Worm (Caenorhabditis elegans): ENCODE data around the gene tth-1.
"Not testable (repeated sequence)": the region's sequence is repeated elsewhere in the genome, so short reads cannot be mapped to it uniquely, and the experiment has no call there.

The tth-1 gene

DNA sequence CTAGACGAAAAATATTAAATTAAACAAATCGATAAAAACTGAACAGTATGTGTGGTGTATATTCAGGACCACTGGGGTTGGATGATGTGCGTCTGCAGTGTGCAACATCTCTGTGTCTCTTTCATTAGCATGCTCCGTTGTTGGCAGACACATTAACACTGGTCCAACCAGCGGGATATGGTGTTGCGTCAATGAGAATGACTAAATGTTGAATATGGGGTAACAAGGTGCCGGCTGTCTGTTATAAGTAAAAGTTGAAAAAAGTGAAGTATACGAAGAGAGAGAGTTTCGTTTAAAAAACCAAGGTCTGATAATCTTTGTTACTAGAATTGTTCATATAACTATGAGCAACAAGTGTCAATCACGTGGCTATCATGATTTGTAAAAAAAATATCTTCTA, 6.7 kb downstream of the tth-1 start, which contains the start of gene ced-8:
TSS of gene ced-8 (minus strand) at position 101 of the 400 bp plus-strand sequence.
- TF ChIP-seq ceh-31 (tag; optimal IDR thresholded peaks at IDR 0.05): peak; percentile 31
- TF ChIP-seq pqm-1 (tag; optimal IDR thresholded peaks at IDR 0.05): no peak

DNA sequence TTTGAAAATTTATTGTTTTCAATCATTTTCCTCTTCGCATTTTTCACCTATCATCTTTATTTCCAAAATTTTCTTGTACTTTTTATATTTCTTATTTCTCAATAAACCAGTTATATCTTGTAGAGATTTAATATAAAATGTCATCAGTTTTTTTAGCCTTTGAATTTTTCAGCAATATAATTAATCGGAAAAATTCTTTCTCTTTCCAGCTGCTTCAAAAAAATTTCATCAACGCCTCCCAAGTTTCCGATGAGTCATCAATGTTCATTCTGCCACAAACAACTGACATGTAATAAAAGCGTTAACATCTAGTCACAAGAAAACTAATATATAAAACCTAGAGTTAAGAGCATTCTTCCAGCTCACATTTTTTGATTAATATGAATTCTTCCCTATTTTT, 10.4 kb downstream of the tth-1 start, which contains the start of gene F08F1.4:
TSS of gene F08F1.4 (plus strand) at position 301 of the 400 bp plus-strand sequence.
- no peak for TF ChIP-seq K09A11.1 (tag; optimal IDR thresholded peaks at IDR 0.05; ENCODE audit: insufficient read depth)
- TF ChIP-seq zip-5 (tag; optimal IDR thresholded peaks at IDR 0.05): no peak
- TF ChIP-seq pha-4 (tag; optimal IDR thresholded peaks at IDR 0.05): no peak
- no peak for TF ChIP-seq K02D7.2 (tag; optimal IDR thresholded peaks at IDR 0.05)
- TF ChIP-seq eyg-1 (tag; optimal IDR thresholded peaks at IDR 0.05): no peak
- no peak for TF ChIP-seq tbx-7 (tag; optimal IDR thresholded peaks at IDR 0.05)
- TF ChIP-seq ceh-30 (tag; optimal IDR thresholded peaks at IDR 0.05): no peak
- no peak for TF ChIP-seq che-1 (tag; optimal IDR thresholded peaks at IDR 0.05)
- TF ChIP-seq odd-2 (tag; optimal IDR thresholded peaks at IDR 0.05): no peak
- TF ChIP-seq fax-1 (tag; optimal IDR thresholded peaks at IDR 0.05): no peak
- TF ChIP-seq lim-6 (tag; optimal IDR thresholded peaks at IDR 0.05): no peak
- no peak for TF ChIP-seq C38D4.7 (GFP tag; optimal IDR thresholded peaks at IDR 0.05)

DNA sequence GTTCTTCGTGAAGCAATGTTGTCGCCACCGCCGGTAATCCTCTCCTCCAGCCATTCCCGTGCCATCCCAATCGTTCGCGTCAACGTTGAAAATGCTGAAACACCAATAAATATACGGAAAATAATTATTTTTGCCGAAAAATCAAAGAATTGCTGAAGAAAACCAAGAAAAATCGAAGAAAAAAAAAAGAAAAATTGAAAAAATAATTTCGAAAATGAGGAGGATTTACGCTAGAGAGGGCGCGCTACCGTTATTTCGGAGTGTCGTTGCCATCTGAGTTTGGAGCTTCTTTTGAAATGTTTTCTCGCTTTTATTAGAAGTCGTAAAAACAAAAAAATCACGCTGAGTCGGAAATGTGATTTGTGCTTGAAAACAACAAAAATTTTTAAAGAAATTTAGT, 12.8 kb downstream of the tth-1 start, which contains the start of gene F08F1.9:
TSS of gene F08F1.9 (minus strand) at position 101 of the 400 bp plus-strand sequence.
- not testable (repeated sequence) for TF ChIP-seq Y22D7AL.16 (tag; optimal IDR thresholded peaks at IDR 0.05); npax-4 (tag; optimal IDR thresholded peaks at IDR 0.05); hlh-30 (tag; optimal IDR thresholded peaks at IDR 0.05; ENCODE audit: insufficient read depth)

DNA sequence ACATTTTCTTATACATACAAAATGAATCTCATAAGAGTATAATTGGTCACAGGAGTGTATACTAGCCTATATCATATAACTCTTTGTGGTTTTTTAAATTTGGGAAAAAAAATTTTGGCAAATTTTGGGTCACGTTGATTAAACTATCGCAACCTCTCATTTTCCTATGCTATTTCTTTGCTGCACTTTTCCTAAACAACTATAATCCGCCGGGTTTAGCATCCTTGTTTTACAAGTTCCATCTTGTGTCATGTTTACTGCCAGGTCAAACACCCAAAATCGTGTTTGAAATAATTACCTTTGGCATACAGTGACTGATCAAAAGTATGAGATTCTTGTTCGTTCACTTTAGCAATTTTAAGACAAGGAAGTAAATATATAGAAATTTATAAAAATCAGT, 15.3 kb downstream of the tth-1 start, which contains the start of gene sulp-3:
TSS of gene sulp-3 (minus strand) at position 101 of the 400 bp plus-strand sequence.
- no peak for TF ChIP-seq hlh-6 (tag; optimal IDR thresholded peaks at IDR 0.05)
- TF ChIP-seq sdc-2 (tag; optimal IDR thresholded peaks at IDR 0.05): no peak
- TF ChIP-seq K09A11.1 (tag; optimal IDR thresholded peaks at IDR 0.05; ENCODE audit: insufficient read depth): no peak
- TF ChIP-seq ceh-19 (GFP tag; optimal IDR thresholded peaks at IDR 0.05): no peak
- no peak for TF ChIP-seq che-1 (tag; optimal IDR thresholded peaks at IDR 0.05)
- TF ChIP-seq hlh-13 (GFP tag; optimal IDR thresholded peaks at IDR 0.05): no peak
- TF ChIP-seq npax-4 (tag; optimal IDR thresholded peaks at IDR 0.05): no peak
- TF ChIP-seq ceh-34 (tag; optimal IDR thresholded peaks at IDR 0.05): no peak
- no peak for TF ChIP-seq fkh-6 (tag; optimal IDR thresholded peaks at IDR 0.05)
- TF ChIP-seq nhr-11 (tag; optimal IDR thresholded peaks at IDR 0.05): no peak
- TF ChIP-seq nfya-1 (tag; optimal IDR thresholded peaks at IDR 0.05): no peak
- TF ChIP-seq unc-42 (tag; optimal IDR thresholded peaks at IDR 0.05): no peak
- TF ChIP-seq elt-4 (tag; optimal IDR thresholded peaks at IDR 0.05): no peak
- no peak for TF ChIP-seq dmd-4 (tag; optimal IDR thresholded peaks at IDR 0.05; ENCODE audit: borderline replicate concordance)
- no peak for TF ChIP-seq madf-2 (tag; optimal IDR thresholded peaks at IDR 0.05)
- no peak for TF ChIP-seq elt-2 (tag; optimal IDR thresholded peaks at IDR 0.05)
- no peak for TF ChIP-seq zip-5 (tag; optimal IDR thresholded peaks at IDR 0.05)
- TF ChIP-seq ceh-30 (tag; optimal IDR thresholded peaks at IDR 0.05): no peak
- no peak for TF ChIP-seq Y22D7AL.16 (tag; optimal IDR thresholded peaks at IDR 0.05)
- TF ChIP-seq hlh-15 (tag; optimal IDR thresholded peaks at IDR 0.05): no peak

DNA sequence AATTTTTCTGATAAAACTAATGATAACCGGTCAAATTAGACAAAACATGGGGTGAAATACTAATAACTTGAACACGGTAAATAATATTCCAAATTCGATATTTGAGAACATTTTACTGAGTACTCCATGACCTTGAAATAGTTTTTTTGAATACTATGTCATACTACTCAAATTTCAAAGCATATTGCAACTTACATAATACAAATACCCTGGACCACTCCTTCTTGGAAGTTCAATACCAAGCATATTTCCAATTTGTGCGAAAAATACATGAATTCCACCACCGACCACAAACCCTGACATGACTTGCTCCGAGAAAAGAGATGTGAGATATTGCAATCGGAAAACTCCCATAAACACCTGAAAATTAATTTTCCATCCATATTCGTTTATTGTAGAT, 16.7 kb downstream of the tth-1 start:
- TF ChIP-seq sdc-2 (tag; optimal IDR thresholded peaks at IDR 0.05) (no peak), gmeb-2 (tag; optimal IDR thresholded peaks at IDR 0.05) (no peak), ceh-14 (tag; optimal IDR thresholded peaks at IDR 0.05) (no peak), fax-1 (tag; optimal IDR thresholded peaks at IDR 0.05) (no peak), mec-3 (tag; optimal IDR thresholded peaks at IDR 0.05; ENCODE audit: borderline replicate concordance) (no peak), K09A11.1 (tag; optimal IDR thresholded peaks at IDR 0.05; ENCODE audit: insufficient read depth) (no peak), sox-4 (tag; optimal IDR thresholded peaks at IDR 0.05) (no peak), ceh-19 (GFP tag; optimal IDR thresholded peaks at IDR 0.05) (no peak), Y22D7AL.16 (tag; optimal IDR thresholded peaks at IDR 0.05) (no peak), ceh-31 (tag; optimal IDR thresholded peaks at IDR 0.05) (no peak), ets-4 (tag; optimal IDR thresholded peaks at IDR 0.05) (no peak), rnt-1 (tag; optimal IDR thresholded peaks at IDR 0.05) (no peak), fkh-6 (tag; optimal IDR thresholded peaks at IDR 0.05) (no peak), pqm-1 (tag; optimal IDR thresholded peaks at IDR 0.05) (no peak), K02D7.2 (tag; optimal IDR thresholded peaks at IDR 0.05) (no peak), ceh-18 (tag; optimal IDR thresholded peaks at IDR 0.05) (no peak), ceh-45 (GFP tag; IDR thresholded peaks at IDR 0.05) (no peak), unc-3 (GFP tag; conservative IDR thresholded peaks at IDR 0.05) (no peak), unc-3 (tag; optimal IDR thresholded peaks at IDR 0.05) (no peak), ceh-22 (tag; optimal IDR thresholded peaks at IDR 0.05) (no peak)

Data from whole organism, late embryonic.